Worm (Caenorhabditis elegans): ENCODE data around the gene srg-54.

Gene srg-54

DNA sequence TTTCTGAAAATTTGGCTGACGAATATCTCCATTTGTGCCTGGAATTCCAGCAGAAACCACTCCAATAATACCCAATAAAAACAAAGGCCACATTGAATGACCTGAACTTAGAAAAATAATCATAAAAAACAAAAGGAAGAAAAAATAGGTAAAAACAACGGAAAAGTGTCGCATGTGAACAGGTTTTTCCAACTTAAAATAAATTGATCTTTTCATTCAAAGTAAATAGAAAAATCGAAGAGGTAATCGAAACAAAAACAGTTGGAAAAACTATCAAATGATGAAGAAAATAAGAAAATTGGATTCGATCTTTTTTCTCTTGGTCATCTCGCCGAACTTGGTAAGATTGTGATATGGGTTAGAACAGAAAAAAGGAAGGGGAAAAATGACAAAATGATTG lies 2.5 kb downstream of the srg-54 start, which contains the start of gene zmp-4:
zmp-4 (minus strand) TSS at position 101 of the 400 bp plus-strand sequence.
- TF ChIP-seq tra-4 (tag; optimal IDR thresholded peaks at IDR 0.05) (no peak), sea-1 (GFP tag; conservative IDR thresholded peaks at IDR 0.05) (no peak), hmbx-1 (tag; optimal IDR thresholded peaks at IDR 0.05) (no peak), flt-1 (GFP tag; IDR thresholded peaks at IDR 0.05) (no peak), aly-1 (tag; optimal IDR thresholded peaks at IDR 0.05) (no peak), hmg-4 (GFP tag; optimal IDR thresholded peaks at IDR 0.05) (no peak), ceh-13 (GFP tag; optimal IDR thresholded peaks at IDR 0.05) (no peak), F13C5.2 (tag; optimal IDR thresholded peaks at IDR 0.05) (no peak), B0310.2 (tag; optimal IDR thresholded peaks at IDR 0.05) (no peak), ama-1 (optimal IDR thresholded peaks at IDR 0.05) (no peak), pes-1 (GFP tag; IDR thresholded peaks at IDR 0.05) (no peak), tbx-37 (GFP tag; conservative IDR thresholded peaks at IDR 0.05) (no peak), tbx-11 (GFP tag; IDR thresholded peaks at IDR 0.05) (no peak), ets-7 (tag; optimal IDR thresholded peaks at IDR 0.05) (no peak), ceh-36 (tag; optimal IDR thresholded peaks at IDR 0.05) (no peak), scrt-1 (GFP tag; IDR thresholded peaks at IDR 0.05) (no peak)

ce11 chrV:14915599-14915998 lies 8.4 kb downstream of the srg-54 start, which contains the start of gene H12D21.11:
TSS of gene H12D21.11 (plus strand) at chrV:14915899.
- no peak for TF ChIP-seq ceh-36 (tag; optimal IDR thresholded peaks at IDR 0.05)
- TF ChIP-seq ets-7 (tag; optimal IDR thresholded peaks at IDR 0.05) = no peak
- TF ChIP-seq ceh-13 (GFP tag; optimal IDR thresholded peaks at IDR 0.05) = no peak
- TF ChIP-seq flt-1 (GFP tag; IDR thresholded peaks at IDR 0.05) = no peak
- TF ChIP-seq tbx-11 (GFP tag; IDR thresholded peaks at IDR 0.05) = no peak
- no peak for TF ChIP-seq aly-1 (tag; optimal IDR thresholded peaks at IDR 0.05)
- no peak for TF ChIP-seq hnd-1 (tag; optimal IDR thresholded peaks at IDR 0.05)
- no peak for TF ChIP-seq hmg-4 (GFP tag; optimal IDR thresholded peaks at IDR 0.05)
- no peak for TF ChIP-seq scrt-1 (GFP tag; IDR thresholded peaks at IDR 0.05)
- no peak for TF ChIP-seq tbx-37 (GFP tag; conservative IDR thresholded peaks at IDR 0.05)
- TF ChIP-seq tra-4 (tag; optimal IDR thresholded peaks at IDR 0.05) = no peak
- TF ChIP-seq ama-1 (optimal IDR thresholded peaks at IDR 0.05) = no peak
- no peak for TF ChIP-seq F13C5.2 (tag; optimal IDR thresholded peaks at IDR 0.05)
- no peak for TF ChIP-seq hmbx-1 (tag; optimal IDR thresholded peaks at IDR 0.05)

DNA sequence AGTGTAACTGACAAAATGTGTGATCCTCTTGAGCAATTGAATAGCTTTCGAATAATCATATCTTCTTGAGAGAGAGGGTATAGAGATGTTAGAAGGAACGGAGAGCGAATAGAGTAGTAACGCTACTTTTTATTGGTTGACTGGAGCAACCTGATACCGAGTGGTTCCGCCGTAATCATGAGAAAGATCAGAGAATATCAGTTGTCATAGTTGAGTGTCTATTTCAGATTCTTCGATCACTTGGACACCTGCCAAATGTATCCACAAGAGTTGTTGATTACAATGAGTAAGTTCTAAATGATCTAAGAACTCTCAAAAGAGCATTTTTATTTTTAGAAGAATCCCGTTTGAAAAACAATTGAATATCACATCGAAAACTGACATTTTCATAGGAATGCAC lies 13.2 kb downstream of the srg-54 start:
- TF ChIP-seq scrt-1 (GFP tag; IDR thresholded peaks at IDR 0.05) (no peak), hnd-1 (tag; optimal IDR thresholded peaks at IDR 0.05) (no peak), hmbx-1 (tag; optimal IDR thresholded peaks at IDR 0.05) (no peak), flt-1 (GFP tag; IDR thresholded peaks at IDR 0.05) (no peak), ama-1 (optimal IDR thresholded peaks at IDR 0.05) (no peak), F13C5.2 (tag; optimal IDR thresholded peaks at IDR 0.05) (no peak), sea-1 (GFP tag; conservative IDR thresholded peaks at IDR 0.05) (no peak), tbx-37 (GFP tag; conservative IDR thresholded peaks at IDR 0.05) (no peak), aly-1 (tag; optimal IDR thresholded peaks at IDR 0.05) (no peak), tra-4 (tag; optimal IDR thresholded peaks at IDR 0.05) (no peak), B0310.2 (tag; optimal IDR thresholded peaks at IDR 0.05) (no peak), ets-7 (tag; optimal IDR thresholded peaks at IDR 0.05) (no peak), ceh-36 (tag; optimal IDR thresholded peaks at IDR 0.05) (no peak), hmg-4 (GFP tag; optimal IDR thresholded peaks at IDR 0.05) (no peak)

ce11 chrV:14909331-14909835 lies 14.6 kb downstream of the srg-54 start, which contains the start of gene H12D21.9:
TSS of gene H12D21.9 (minus strand) at chrV:14909478.
- TF ChIP-seq hmg-4 (GFP tag; optimal IDR thresholded peaks at IDR 0.05) (no peak), hnd-1 (tag; optimal IDR thresholded peaks at IDR 0.05) (no peak), B0310.2 (tag; optimal IDR thresholded peaks at IDR 0.05) (no peak), ets-7 (tag; optimal IDR thresholded peaks at IDR 0.05) (no peak), ceh-13 (GFP tag; optimal IDR thresholded peaks at IDR 0.05) (no peak), pes-1 (GFP tag; IDR thresholded peaks at IDR 0.05) (no peak), tbx-11 (GFP tag; IDR thresholded peaks at IDR 0.05) (no peak), ceh-36 (tag; optimal IDR thresholded peaks at IDR 0.05) (no peak), F13C5.2 (tag; optimal IDR thresholded peaks at IDR 0.05) (no peak), flt-1 (GFP tag; IDR thresholded peaks at IDR 0.05) (no peak), hmbx-1 (tag; optimal IDR thresholded peaks at IDR 0.05) (no peak), scrt-1 (GFP tag; IDR thresholded peaks at IDR 0.05) (no peak), aly-1 (tag; optimal IDR thresholded peaks at IDR 0.05) (no peak), tra-4 (tag; optimal IDR thresholded peaks at IDR 0.05) (no peak), ama-1 (optimal IDR thresholded peaks at IDR 0.05) (no peak), sea-1 (GFP tag; conservative IDR thresholded peaks at IDR 0.05) (no peak), tbx-37 (GFP tag; conservative IDR thresholded peaks at IDR 0.05) (no peak)

DNA sequence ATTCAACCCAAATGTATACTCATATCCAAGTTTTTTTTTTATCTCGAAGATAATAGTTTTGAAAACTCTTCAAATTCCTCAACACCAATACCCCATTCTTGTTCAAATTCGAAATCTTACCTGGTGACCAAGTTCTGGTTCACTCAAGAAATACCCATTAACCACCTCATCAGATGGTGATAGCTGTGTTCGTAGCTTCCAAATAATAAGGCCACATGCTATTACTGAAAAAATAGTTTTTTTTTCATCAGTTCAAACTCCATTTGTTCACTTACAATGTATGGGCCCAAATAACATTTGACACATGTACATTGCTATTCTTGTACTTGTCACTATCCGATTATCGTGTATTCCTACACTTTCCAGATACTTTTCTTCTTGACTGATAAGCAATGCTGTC lies 16.6 kb downstream of the srg-54 start:
- TF ChIP-seq F13C5.2 (tag; optimal IDR thresholded peaks at IDR 0.05) (no peak), tbx-11 (GFP tag; IDR thresholded peaks at IDR 0.05) (no peak), ets-7 (tag; optimal IDR thresholded peaks at IDR 0.05) (no peak), ceh-13 (GFP tag; optimal IDR thresholded peaks at IDR 0.05) (no peak), ama-1 (optimal IDR thresholded peaks at IDR 0.05) (no peak), pes-1 (GFP tag; IDR thresholded peaks at IDR 0.05) (no peak), aly-1 (tag; optimal IDR thresholded peaks at IDR 0.05) (no peak), hmbx-1 (tag; optimal IDR thresholded peaks at IDR 0.05) (no peak), hnd-1 (tag; optimal IDR thresholded peaks at IDR 0.05) (no peak), flt-1 (GFP tag; IDR thresholded peaks at IDR 0.05) (no peak), tra-4 (tag; optimal IDR thresholded peaks at IDR 0.05) (no peak), tbx-37 (GFP tag; conservative IDR thresholded peaks at IDR 0.05) (no peak), B0310.2 (tag; optimal IDR thresholded peaks at IDR 0.05) (no peak), scrt-1 (GFP tag; IDR thresholded peaks at IDR 0.05) (no peak), sea-1 (GFP tag; conservative IDR thresholded peaks at IDR 0.05) (no peak)

ce11 chrV:14900905-14901304 lies 23.1 kb downstream of the srg-54 start:
- TF ChIP-seq ceh-13 (GFP tag; optimal IDR thresholded peaks at IDR 0.05) (no peak), hmg-4 (GFP tag; optimal IDR thresholded peaks at IDR 0.05) (no peak), hnd-1 (tag; optimal IDR thresholded peaks at IDR 0.05) (no peak), aly-1 (tag; optimal IDR thresholded peaks at IDR 0.05) (no peak), scrt-1 (GFP tag; IDR thresholded peaks at IDR 0.05) (no peak), sea-1 (GFP tag; conservative IDR thresholded peaks at IDR 0.05) (no peak), B0310.2 (tag; optimal IDR thresholded peaks at IDR 0.05) (no peak), tbx-11 (GFP tag; IDR thresholded peaks at IDR 0.05) (no peak), ama-1 (optimal IDR thresholded peaks at IDR 0.05) (no peak), tra-4 (tag; optimal IDR thresholded peaks at IDR 0.05) (no peak), pes-1 (GFP tag; IDR thresholded peaks at IDR 0.05) (no peak), hmbx-1 (tag; optimal IDR thresholded peaks at IDR 0.05) (no peak)

- TF ChIP-seq ets-7 (tag; optimal IDR thresholded peaks at IDR 0.05) = no peak
- TF ChIP-seq scrt-1 (GFP tag; IDR thresholded peaks at IDR 0.05) = no peak
- TF ChIP-seq ceh-36 (tag; optimal IDR thresholded peaks at IDR 0.05) = no peak
- no peak for TF ChIP-seq tra-4 (tag; optimal IDR thresholded peaks at IDR 0.05)
- no peak for TF ChIP-seq B0310.2 (tag; optimal IDR thresholded peaks at IDR 0.05)
- no peak for TF ChIP-seq ceh-13 (GFP tag; optimal IDR thresholded peaks at IDR 0.05)
- TF ChIP-seq F13C5.2 (tag; optimal IDR thresholded peaks at IDR 0.05) = no peak
- TF ChIP-seq hnd-1 (tag; optimal IDR thresholded peaks at IDR 0.05) = no peak
- no peak for TF ChIP-seq pes-1 (GFP tag; IDR thresholded peaks at IDR 0.05)
- TF ChIP-seq aly-1 (tag; optimal IDR thresholded peaks at IDR 0.05) = no peak
- no peak for TF ChIP-seq sea-1 (GFP tag; conservative IDR thresholded peaks at IDR 0.05)
- no peak for TF ChIP-seq ama-1 (optimal IDR thresholded peaks at IDR 0.05)
- TF ChIP-seq tbx-37 (GFP tag; conservative IDR thresholded peaks at IDR 0.05) = no peak
- TF ChIP-seq flt-1 (GFP tag; IDR thresholded peaks at IDR 0.05) = no peak
- TF ChIP-seq tbx-11 (GFP tag; IDR thresholded peaks at IDR 0.05) = no peak
- no peak for TF ChIP-seq hmbx-1 (tag; optimal IDR thresholded peaks at IDR 0.05)
Measured at ce11 chrV:14899545-14899944, 24.5 kb downstream of the srg-54 start, which contains the start of gene H12D21.10. TSS of gene H12D21.10 (plus strand) at chrV:14899804.
